Worm (Caenorhabditis elegans) whole organism, L4/young adult: ENCODE measurements around the gene C35D6.3.

Experiments
- W03F9.2 ChIP-seq: fragments of 150-350 bp; optimal IDR thresholded peaks from 2 replicates; lab custom pipeline; 2014; ENCODE audit warnings: missing biosample characterization, missing genetic modification characterization
- dao-5 ChIP-seq: sonication (generic microtip); optimal IDR thresholded peaks from 2 replicates; lab custom pipeline; 2016; ENCODE audit warnings: missing genotype, missing genetic modification characterization, moderate library complexity, missing compliant biosample characterization
- him-1 ChIP-seq: sonication (generic microtip); optimal IDR thresholded peaks from 2 replicates; lab custom pipeline; 2016; ENCODE audit warnings: missing genotype, missing genetic modification reagents, missing genetic modification characterization, missing compliant biosample characterization

C35D6.3 gene

DNA sequence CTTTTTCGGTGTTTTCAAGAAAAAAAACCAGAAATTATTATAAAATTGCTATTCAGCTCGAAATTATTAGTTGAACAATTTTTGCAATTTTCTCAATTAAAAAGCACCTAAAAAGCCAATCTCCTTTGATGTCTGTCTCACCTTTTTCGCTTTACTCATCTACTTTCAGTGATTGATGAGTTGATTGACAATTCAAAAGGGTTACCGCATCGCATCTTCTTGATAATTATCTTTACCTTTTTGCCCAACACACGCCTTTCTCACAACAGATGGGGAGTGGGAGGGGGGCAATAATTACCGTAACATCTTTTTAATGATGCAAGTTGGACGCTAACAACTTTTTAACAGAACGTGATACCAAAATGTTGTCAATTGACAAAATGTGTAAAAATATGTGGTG, 50.0 kb downstream of the C35D6.3 start:
- no peak for TF ChIP-seq W03F9.2
- TF ChIP-seq him-1 = no peak
- TF ChIP-seq dao-5 (tag; lab: Kevin White, UChicago) = no peak
